Worm (Caenorhabditis elegans) whole organism, mixed stage, embryonic: Measurements from ENCODE around the gene C26E6.12.

Experiments
- ces-1 ChIP-seq: fragments of 150-350 bp; optimal IDR thresholded peaks from 2 replicates; lab custom pipeline; 2014; ENCODE audit warnings: missing biosample characterization, missing genetic modification reagents, missing genetic modification characterization
- drap-1 ChIP-seq: fragments of 200-800 bp; sonication (Bioruptor generic); optimal IDR thresholded peaks from 3 replicates; lab custom pipeline; 2018; ENCODE audit warnings: mild to moderate bottlenecking, missing genetic modification characterization, missing compliant biosample characterization
- elt-3 ChIP-seq: fragments of 150-350 bp; optimal IDR thresholded peaks from 2 replicates; lab custom pipeline; 2014; ENCODE audit warnings: missing biosample characterization, missing genetic modification characterization
- lin-32 ChIP-seq: fragments of 200-800 bp; sonication (Bioruptor generic); optimal IDR thresholded peaks from 2 replicates; lab custom pipeline; 2018; ENCODE audit warnings: mild to moderate bottlenecking, missing genetic modification characterization, missing compliant biosample characterization
- nhr-12 ChIP-seq: fragments of 150-350 bp; optimal IDR thresholded peaks from 2 replicates; lab custom pipeline; 2014; ENCODE audit warnings: missing biosample characterization, missing genetic modification characterization
- pha-4 ChIP-seq: fragments of 150-350 bp; optimal IDR thresholded peaks from 2 replicates; lab custom pipeline; 2018; ENCODE audit warnings: missing biosample characterization, missing genetic modification reagents, missing genetic modification characterization
- snpc-4 ChIP-seq: fragments of 150-350 bp; optimal IDR thresholded peaks from 2 replicates; lab custom pipeline; 2014; ENCODE audit warnings: missing biosample characterization, missing genetic modification characterization
- unc-39 ChIP-seq: fragments of 150-350 bp; optimal IDR thresholded peaks from 2 replicates; lab custom pipeline; 2014; ENCODE audit warnings: missing biosample characterization, missing genetic modification characterization

- TF ChIP-seq unc-39 (tag; lab: Kevin White, UChicago) (no peak), elt-3 (no peak), pha-4 (tag; lab: Kevin White, UChicago) (no peak), ces-1 (GFP tag; lab: Kevin White, UChicago) (no peak), drap-1 (GFP tag; lab: Kevin White, UChicago) (no peak), nhr-12 (tag; lab: Kevin White, UChicago) (no peak), snpc-4 (tag; lab: Kevin White, UChicago) (no peak), lin-32 (no peak)
Measured at ce11 chrIII:4951824-4952223, 19.8 kb upstream of the C26E6.12 start, which contains the start of gene flh-2.
